Fruit fly (Drosophila melanogaster): ENCODE measurements around the gene CG5877.

The CG5877 gene

dm6 chrX:15320973-15321372, 28.1 kb downstream of the CG5877 start:
- no peak for TF ChIP-seq gl (tag; optimal IDR thresholded peaks at IDR 0.05)
- TF ChIP-seq Pif1A (GFP tag; optimal IDR thresholded peaks at IDR 0.05) = no peak
- TF ChIP-seq rn (GFP tag; IDR thresholded peaks at IDR 0.05) = no peak
- TF ChIP-seq CG8301 (tag; optimal IDR thresholded peaks at IDR 0.05) = no peak
- no peak for TF ChIP-seq fd96Ca (GFP tag; IDR thresholded peaks at IDR 0.05)
- TF ChIP-seq CG14655 (GFP tag; optimal IDR thresholded peaks at IDR 0.05) = no peak
- TF ChIP-seq CG13204 (GFP tag; optimal IDR thresholded peaks at IDR 0.05) = no peak
- no peak for TF ChIP-seq D1 (tag; optimal IDR thresholded peaks at IDR 0.05)
- TF ChIP-seq CG4496 (GFP tag; IDR thresholded peaks at IDR 0.05) = no peak
- TF ChIP-seq CG12605 (GFP tag; IDR thresholded peaks at IDR 0.05) = no peak
- no peak for TF ChIP-seq Ets98B (GFP tag; IDR thresholded peaks at IDR 0.05)
- no peak for TF ChIP-seq EcR (GFP tag; optimal IDR thresholded peaks at IDR 0.05)
- no peak for TF ChIP-seq Snoo (tag; optimal IDR thresholded peaks at IDR 0.05)
- TF ChIP-seq CG32121 (GFP tag; IDR thresholded peaks at IDR 0.05) = no peak
- no peak for TF ChIP-seq CG8159 (tag; optimal IDR thresholded peaks at IDR 0.05)
- no peak for TF ChIP-seq CG15710 (tag; optimal IDR thresholded peaks at IDR 0.05)

dm6 chrX:15323302-15323880, 30.6 kb downstream of the CG5877 start:
- TF ChIP-seq CG13204 (GFP tag; optimal IDR thresholded peaks at IDR 0.05) (peak; percentile 66), rn (GFP tag; IDR thresholded peaks at IDR 0.05) (peak; percentile 74), CG34367 (tag; optimal IDR thresholded peaks at IDR 0.05) (peak; percentile 35), fd96Ca (GFP tag; IDR thresholded peaks at IDR 0.05) (peak; percentile 86), CG32121 (GFP tag; IDR thresholded peaks at IDR 0.05) (peak; percentile 89), CG17806 (tag; optimal IDR thresholded peaks at IDR 0.05) (peak; percentile 57), gl (tag; optimal IDR thresholded peaks at IDR 0.05) (peak; percentile 41), D1 (tag; optimal IDR thresholded peaks at IDR 0.05) (no peak), EcR (GFP tag; optimal IDR thresholded peaks at IDR 0.05) (peak; percentile 88), Ets98B (GFP tag; IDR thresholded peaks at IDR 0.05) (peak; percentile 93), CG12605 (GFP tag; IDR thresholded peaks at IDR 0.05) (peak; percentile 81), Snoo (tag; optimal IDR thresholded peaks at IDR 0.05) (peak; percentile 76), CG8159 (tag; optimal IDR thresholded peaks at IDR 0.05) (peak; percentile 76), CG15710 (tag; optimal IDR thresholded peaks at IDR 0.05) (peak; percentile 37), CG14655 (GFP tag; optimal IDR thresholded peaks at IDR 0.05) (no peak), CG8301 (tag; optimal IDR thresholded peaks at IDR 0.05) (peak; percentile 40), CG9948 (tag; optimal IDR thresholded peaks at IDR 0.05) (no peak), Pif1A (GFP tag; optimal IDR thresholded peaks at IDR 0.05) (peak; percentile 68), CG10348 (GFP tag; IDR thresholded peaks at IDR 0.05) (peak; percentile 62; the same call in 1 of the 2 replicates), CG4496 (GFP tag; IDR thresholded peaks at IDR 0.05) (peak; percentile 94), Pif1B (GFP tag; optimal IDR thresholded peaks at IDR 0.05) (peak; percentile 57)

- TF ChIP-seq CG13204 (GFP tag; optimal IDR thresholded peaks at IDR 0.05) (no peak), Pif1A (GFP tag; optimal IDR thresholded peaks at IDR 0.05) (no peak), CG4496 (GFP tag; IDR thresholded peaks at IDR 0.05) (no peak), gl (tag; optimal IDR thresholded peaks at IDR 0.05) (no peak)
These were observed 35.4 kb downstream of the CG5877 start, which contains the start of gene dah for dm6 chrX:15328148-15328718. Gene dah, plus strand, starts transcription at chrX:15328342.

dm6 chrX:15333066-15333874, 40.4 kb downstream of the CG5877 start, which contains the start of the genes CG9114 and HDAC6:
Gene CG9114, minus strand, starts transcription at chrX:15333154.
Gene HDAC6, plus strand, starts transcription at chrX:15333310.
- TF ChIP-seq CG32121 (GFP tag; IDR thresholded peaks at IDR 0.05) (peak; percentile 55), CG13204 (GFP tag; optimal IDR thresholded peaks at IDR 0.05) (peak; percentile 32), CG15710 (tag; optimal IDR thresholded peaks at IDR 0.05) (peak; percentile 2), fd96Ca (GFP tag; IDR thresholded peaks at IDR 0.05) (peak; percentile 48; the same call in 2 of the 3 replicates), EcR (GFP tag; optimal IDR thresholded peaks at IDR 0.05) (peak; percentile 21), D1 (tag; optimal IDR thresholded peaks at IDR 0.05) (no peak), Ets98B (GFP tag; IDR thresholded peaks at IDR 0.05) (peak; percentile 32; the same call in 1 of the 2 replicates), CG4496 (GFP tag; IDR thresholded peaks at IDR 0.05) (peak; percentile 53; the same call in 2 of the 3 replicates), CG12605 (GFP tag; IDR thresholded peaks at IDR 0.05) (peak; percentile 55), CG34367 (tag; optimal IDR thresholded peaks at IDR 0.05) (no peak)

- TF ChIP-seq CG34367 (tag; optimal IDR thresholded peaks at IDR 0.05) (no peak), CG14655 (GFP tag; optimal IDR thresholded peaks at IDR 0.05) (no peak), Pif1B (GFP tag; optimal IDR thresholded peaks at IDR 0.05) (no peak), CG10348 (GFP tag; IDR thresholded peaks at IDR 0.05) (no peak), EcR (GFP tag; optimal IDR thresholded peaks at IDR 0.05) (peak; percentile 10), CG9948 (tag; optimal IDR thresholded peaks at IDR 0.05) (no peak), CG8301 (tag; optimal IDR thresholded peaks at IDR 0.05) (no peak), CG13204 (GFP tag; optimal IDR thresholded peaks at IDR 0.05) (peak; percentile 43)
These were observed 42.2 kb downstream of the CG5877 start for dm6 chrX:15334999-15335398.

Measured in whole organism, pupa.